Worm (Caenorhabditis elegans): ENCODE data around the gene F53H8.3.

DNA sequence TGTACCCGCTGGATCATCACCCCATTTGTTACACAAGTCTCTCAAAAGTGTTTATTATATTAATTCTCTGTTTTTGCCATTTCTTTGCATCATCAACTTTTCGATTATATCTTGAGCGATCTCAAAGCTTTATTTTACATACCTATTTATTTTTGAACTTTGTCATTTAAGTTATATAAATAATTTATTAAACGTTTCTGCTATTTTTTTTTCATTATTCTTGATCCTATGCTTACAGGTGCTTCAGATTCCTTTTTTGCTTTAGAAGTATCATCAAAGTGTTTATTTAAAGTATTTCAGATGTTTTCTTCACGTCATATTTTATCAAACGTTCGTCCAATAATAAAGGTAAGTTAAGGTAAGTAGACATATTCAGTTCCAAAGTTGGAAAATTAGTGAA lies 20.2 kb upstream of the F53H8.3 start, which contains the start of gene F35H12.5:
- TF ChIP-seq chd-7 (tag; optimal IDR thresholded peaks at IDR 0.05) (no peak), B0336.3 (GFP tag; IDR thresholded peaks at IDR 0.05) (no peak), unc-62 (GFP tag; optimal IDR thresholded peaks at IDR 0.05) (no peak), ZK185.1 (tag; optimal IDR thresholded peaks at IDR 0.05; ENCODE audit: poor library complexity, severe bottlenecking) (no peak), nhr-90 (tag; optimal IDR thresholded peaks at IDR 0.05) (no peak), lin-54 (GFP tag; optimal IDR thresholded peaks at IDR 0.05) (no peak), nhr-80 (tag; optimal IDR thresholded peaks at IDR 0.05) (no peak), ztf-22 (GFP tag; optimal IDR thresholded peaks at IDR 0.05) (no peak)
